Worm (Caenorhabditis elegans) whole organism, midembryonic: ENCODE measurements around the gene W01D2.3.

Experiments used
- T22C8.4 ChIP-seq: fragments of 200-800 bp; sonication (Bioruptor generic); IDR thresholded peaks from 2 replicates; pipeline ENCODE4 v1.3.6; 2022; ENCODE audit warnings: missing genetic modification characterization, missing compliant biosample characterization
- cog-1 ChIP-seq: sonication (generic microtip); optimal IDR thresholded peaks from 2 replicates; lab custom pipeline; 2016; ENCODE audit warnings: missing genetic modification characterization, missing compliant biosample characterization
- flt-1 ChIP-seq: fragments of 200-800 bp; sonication (Bioruptor generic); IDR thresholded peaks from 2 replicates; pipeline ENCODE4 v1.3.6; 2022; ENCODE audit warnings: missing genetic modification characterization, missing compliant biosample characterization
- klf-2 ChIP-seq: fragments of 200-800 bp; sonication (Bioruptor generic); conservative IDR thresholded peaks from 2 replicates; pipeline ENCODE4 v1.3.6; 2022; ENCODE audit warnings: missing genetic modification reagents, missing genetic modification characterization, missing compliant biosample characterization
- med-1 ChIP-seq: sonication (generic microtip); optimal IDR thresholded peaks from 2 replicates; lab custom pipeline; 2017; ENCODE audit warnings: missing genetic modification characterization, mild to moderate bottlenecking, missing compliant biosample characterization, antibody characterized with exemption, missing genetic modification reagents; ENCODE audit not compliant: insufficient read depth
- ref-1 ChIP-seq: fragments of 200-800 bp; sonication (Bioruptor generic); conservative IDR thresholded peaks from 2 replicates; pipeline ENCODE4 v1.3.6; 2022; ENCODE audit warnings: missing genetic modification reagents, missing genetic modification characterization, missing compliant biosample characterization
- tab-1 ChIP-seq: fragments of 200-800 bp; sonication (Bioruptor generic); IDR thresholded peaks from 2 replicates; pipeline ENCODE4 v1.3.6; 2022; ENCODE audit warnings: missing genetic modification characterization, missing compliant biosample characterization
- ztf-23 ChIP-seq: fragments of 200-800 bp; sonication (Bioruptor generic); IDR thresholded peaks from 2 replicates; pipeline ENCODE4 v1.3.6; 2022; ENCODE audit warnings: missing genetic modification reagents, missing genetic modification characterization, missing compliant biosample characterization

DNA sequence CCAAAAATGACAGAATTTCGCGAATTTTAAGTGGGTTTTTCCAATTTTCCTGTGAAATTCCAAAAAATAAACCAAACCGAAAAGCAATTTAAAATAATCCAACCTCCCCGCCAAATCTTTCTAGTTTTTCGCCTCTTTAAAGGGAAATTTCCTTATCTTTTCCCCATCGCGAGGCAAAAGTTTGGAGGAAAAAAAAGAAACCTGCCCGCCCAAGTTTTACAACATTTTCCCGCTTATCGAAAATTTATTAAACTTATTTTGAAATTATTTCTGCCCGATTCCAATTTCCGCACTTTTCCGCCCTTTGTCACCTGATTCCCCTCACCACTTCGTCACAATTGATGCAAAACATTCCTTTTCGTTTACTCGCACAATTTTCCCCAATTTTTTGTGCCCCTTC lies 8.1 kb upstream of the W01D2.3 start, which contains the start of gene osta-3:
- no peak for TF ChIP-seq flt-1
- no peak for TF ChIP-seq T22C8.4
- TF ChIP-seq klf-2 (GFP tag; lab: Robert Waterston, UW), result no peak
- no peak for TF ChIP-seq cog-1 (tag; lab: Kevin White, UChicago)
- TF ChIP-seq ref-1 (GFP tag; lab: Robert Waterston, UW), result no peak
- no peak for TF ChIP-seq ztf-23 (GFP tag; lab: Robert Waterston, UW)
- no peak for TF ChIP-seq med-1 (GFP tag; lab: Kevin White, UChicago)
- TF ChIP-seq tab-1 (GFP tag; lab: Robert Waterston, UW), result no peak
